Fruit fly (Drosophila melanogaster) whole organism, embryonic: Measurements from ENCODE around the gene tup.

Source experiments
- CG10321 ChIP-seq: fragments of 200-800 bp; sonication (Bioruptor generic); IDR thresholded peaks from 2 replicates; pipeline ENCODE4 v1.3.6; 2022; ENCODE audit warnings: missing biosample characterization, missing genetic modification characterization
- CG10565 ChIP-seq: fragments of 200-800 bp; sonication (Bioruptor generic); optimal IDR thresholded peaks from 3 replicates; lab custom pipeline; 2016; ENCODE audit warnings: missing biosample characterization, mild to moderate bottlenecking, missing genetic modification characterization
- CG11456 ChIP-seq: fragments of 200-800 bp; sonication (Bioruptor generic); IDR thresholded peaks from 3 replicates; pipeline ENCODE4 v1.3.6; 2022; ENCODE audit warnings: missing biosample characterization, missing genetic modification characterization
- CG11696 ChIP-seq: fragments of 200-800 bp; sonication (Bioruptor generic); IDR thresholded peaks from 2 replicates; pipeline ENCODE4 v1.3.6; 2022; ENCODE audit warnings: missing biosample characterization, missing genetic modification characterization
- CG12236 ChIP-seq: fragments of 200-800 bp; sonication (Bioruptor generic); optimal IDR thresholded peaks from 2 replicates; lab custom pipeline; 2016; ENCODE audit warnings: missing biosample characterization, missing genetic modification characterization
- CG12744 ChIP-seq: fragments of 200-800 bp; sonication (Bioruptor generic); optimal IDR thresholded peaks from 2 replicates; lab custom pipeline; 2016; ENCODE audit warnings: missing biosample characterization, missing genetic modification characterization
- CG13123 ChIP-seq: fragments of 200-800 bp; sonication (Bioruptor generic); optimal IDR thresholded peaks from 2 replicates; lab custom pipeline; 2016; ENCODE audit warnings: missing biosample characterization, missing genetic modification characterization
- CG14050 ChIP-seq: fragments of 200-800 bp; sonication (Bioruptor generic); IDR thresholded peaks from 3 replicates; pipeline ENCODE4 v1.3.6; 2022; ENCODE audit warnings: missing biosample characterization, missing genetic modification characterization
- CG14441 ChIP-seq: fragments of 200-800 bp; sonication (Bioruptor generic); IDR thresholded peaks from 2 replicates; pipeline ENCODE4 v1.3.6; 2022; ENCODE audit warnings: missing biosample characterization, missing genetic modification characterization
- CG1647 ChIP-seq: fragments of 200-800 bp; sonication (Bioruptor generic); optimal IDR thresholded peaks from 3 replicates; lab custom pipeline; 2016; ENCODE audit warnings: missing biosample characterization, missing genetic modification characterization
- CG17802 ChIP-seq: fragments of 200-800 bp; sonication (Bioruptor generic); optimal IDR thresholded peaks from 2 replicates; lab custom pipeline; 2018; ENCODE audit warnings: missing biosample characterization, mild to moderate bottlenecking, missing genetic modification characterization, moderate library complexity
- CG18476 ChIP-seq: fragments of 200-800 bp; sonication (Bioruptor generic); optimal IDR thresholded peaks from 2 replicates; lab custom pipeline; 2016; ENCODE audit warnings: missing biosample characterization, mild to moderate bottlenecking, missing genetic modification characterization
- CG31388 ChIP-seq: fragments of 200-800 bp; sonication (Bioruptor generic); optimal IDR thresholded peaks from 2 replicates; lab custom pipeline; 2016; ENCODE audit warnings: missing biosample characterization, missing genetic modification characterization
- CG4730 ChIP-seq: fragments of 200-800 bp; sonication (Bioruptor generic); IDR thresholded peaks from 2 replicates; pipeline ENCODE4 v1.3.6; 2022; ENCODE audit warnings: missing biosample characterization, missing genetic modification characterization
- CG4854 ChIP-seq: fragments of 200-800 bp; sonication (Bioruptor generic); optimal IDR thresholded peaks from 2 replicates; lab custom pipeline; 2016; ENCODE audit warnings: missing biosample characterization, missing genetic modification characterization, inconsistent platforms
- CG6654 ChIP-seq: fragments of 200-800 bp; sonication (Bioruptor generic); optimal IDR thresholded peaks from 2 replicates; lab custom pipeline; 2017; ENCODE audit warnings: missing biosample characterization, mild to moderate bottlenecking, missing genetic modification characterization
- CG6791 ChIP-seq: fragments of 200-800 bp; sonication (Bioruptor generic); IDR thresholded peaks from 3 replicates; pipeline ENCODE4 v1.3.6; 2022; ENCODE audit warnings: missing biosample characterization, missing genetic modification characterization; ENCODE audit not compliant: partially characterized antibody
- CG7987 ChIP-seq: fragments of 200-800 bp; sonication (Bioruptor generic); optimal IDR thresholded peaks from 2 replicates; lab custom pipeline; 2018; ENCODE audit warnings: missing biosample characterization, mild to moderate bottlenecking, missing genetic modification characterization, moderate library complexity
- CG8089 ChIP-seq: fragments of 200-800 bp; sonication (Bioruptor generic); optimal IDR thresholded peaks from 3 replicates; lab custom pipeline; 2016; ENCODE audit warnings: missing biosample characterization, missing genetic modification characterization
- CTCF ChIP-seq: fragments of 200-800 bp; sonication (Bioruptor generic); optimal IDR thresholded peaks from 2 replicates; lab custom pipeline; 2017; ENCODE audit warnings: missing biosample characterization, mild to moderate bottlenecking, missing genetic modification characterization, moderate library complexity
- Dbx ChIP-seq: fragments of 200-800 bp; sonication (Bioruptor generic); IDR thresholded peaks from 3 replicates; pipeline ENCODE4 v1.3.6; 2022; ENCODE audit warnings: missing biosample characterization, missing genetic modification characterization
- Ets65A ChIP-seq: fragments of 200-800 bp; sonication (Bioruptor generic); peaks from one replicate; lab custom pipeline; 2016; ENCODE audit warnings: missing biosample characterization, missing genetic modification characterization
- Hand ChIP-seq: fragments of 200-800 bp; sonication (Bioruptor generic); optimal IDR thresholded peaks from 2 replicates; lab custom pipeline; 2017; ENCODE audit warnings: mild to moderate bottlenecking, missing biosample characterization, missing genetic modification reagents, missing genetic modification characterization
- Hr51 ChIP-seq, 2 experiments: fragments of 200-800 bp; sonication (Bioruptor generic); optimal IDR thresholded peaks; 2 replicates in 1 of 2; 3 replicates in 1 of 2; lab custom pipeline; 2016 to 2018; ENCODE audit warnings: missing biosample characterization in 2 of 2, missing genetic modification characterization in 2 of 2, mild to moderate bottlenecking in 1 of 2, moderate library complexity in 1 of 2
- Jarid2 ChIP-seq: fragments of 200-800 bp; sonication (Bioruptor generic); optimal IDR thresholded peaks from 3 replicates; lab custom pipeline; 2017; ENCODE audit warnings: mild to moderate bottlenecking, missing biosample characterization, missing genetic modification reagents, missing genetic modification characterization
- Mad ChIP-seq: fragments of 200-800 bp; sonication (Bioruptor generic); optimal IDR thresholded peaks from 2 replicates; lab custom pipeline; 2016; ENCODE audit warnings: missing biosample characterization, missing genetic modification characterization
- Meics ChIP-seq: fragments of 200-800 bp; sonication (Bioruptor generic); optimal IDR thresholded peaks from 2 replicates; lab custom pipeline; 2017; ENCODE audit warnings: missing biosample characterization, mild to moderate bottlenecking, missing genetic modification characterization
- Mrtf ChIP-seq: fragments of 200-800 bp; sonication (Bioruptor generic); IDR thresholded peaks from 3 replicates; pipeline ENCODE4 v1.3.6; 2022; ENCODE audit warnings: missing biosample characterization, missing genetic modification characterization
- Nf-YA ChIP-seq: fragments of 200-800 bp; sonication (Bioruptor generic); IDR thresholded peaks from 2 replicates; pipeline ENCODE4 v1.3.6; 2022; ENCODE audit warnings: missing biosample characterization, missing genetic modification characterization
- Trl ChIP-seq, 3 experiments: fragments of >200 bp in 2 of 3; fragments of 200-800 bp in 1 of 3; sonication (Bioruptor generic) in 1 of 3; optimal IDR thresholded peaks; 2 replicates in 1 of 3; 3 replicates in 2 of 3; lab custom pipeline; 2016 to 2017; ENCODE audit warnings: missing biosample characterization in 1 of 3, missing genetic modification characterization in 1 of 3
- aop ChIP-seq: fragments of 200-800 bp; sonication (Bioruptor generic); IDR thresholded peaks from 2 replicates; pipeline ENCODE4 v1.3.6; 2022; ENCODE audit warnings: missing biosample characterization, missing genetic modification characterization
- da ChIP-seq: fragments of 200-800 bp; sonication (Bioruptor generic); optimal IDR thresholded peaks from 2 replicates; lab custom pipeline; 2016; ENCODE audit warnings: missing biosample characterization, missing genetic modification characterization
- gfzf ChIP-seq: fragments of 200-800 bp; sonication (Bioruptor generic); optimal IDR thresholded peaks from 2 replicates; lab custom pipeline; 2016; ENCODE audit warnings: missing biosample characterization, mild to moderate bottlenecking, missing genetic modification characterization, moderate library complexity
- ham ChIP-seq: fragments of 200-800 bp; sonication (Bioruptor generic); IDR thresholded peaks from 2 replicates; pipeline ENCODE4 v1.3.6; 2022; ENCODE audit warnings: missing biosample characterization, missing genetic modification characterization
- hbn ChIP-seq: fragments of 200-800 bp; sonication (Bioruptor generic); IDR thresholded peaks from 2 replicates; pipeline ENCODE4 v1.3.6; 2022; ENCODE audit warnings: missing biosample characterization, missing genetic modification characterization; ENCODE audit not compliant: partially characterized antibody
- jing ChIP-seq: fragments of 200-800 bp; sonication (Bioruptor generic); optimal IDR thresholded peaks from 2 replicates; lab custom pipeline; 2018; ENCODE audit warnings: missing biosample characterization, mild to moderate bottlenecking, missing genetic modification characterization
- kni ChIP-seq: fragments of 200-800 bp; sonication (Bioruptor generic); optimal IDR thresholded peaks from 3 replicates; lab custom pipeline; 2017; ENCODE audit warnings: mild to moderate bottlenecking, missing biosample characterization, missing genetic modification reagents, missing genetic modification characterization
- lab ChIP-seq: fragments of 200-800 bp; sonication (Bioruptor generic); optimal IDR thresholded peaks from 3 replicates; lab custom pipeline; 2017; ENCODE audit warnings: missing biosample characterization, missing genetic modification characterization, mild to moderate bottlenecking, moderate library complexity, missing genetic modification reagents
- pb ChIP-seq: fragments of 200-800 bp; sonication (Bioruptor generic); optimal IDR thresholded peaks from 3 replicates; lab custom pipeline; 2016; ENCODE audit warnings: missing biosample characterization, missing genetic modification characterization
- pfk ChIP-seq: fragments of 200-800 bp; sonication (Bioruptor generic); optimal IDR thresholded peaks from 2 replicates; lab custom pipeline; 2018; ENCODE audit warnings: missing biosample characterization, mild to moderate bottlenecking, missing genetic modification characterization, moderate library complexity
- ranshi ChIP-seq: fragments of 200-800 bp; sonication (Bioruptor generic); IDR thresholded peaks from 2 replicates; pipeline ENCODE4 v1.3.6; 2022; ENCODE audit warnings: missing biosample characterization, missing genetic modification characterization
- run ChIP-seq: fragments of 200-800 bp; sonication (Bioruptor generic); optimal IDR thresholded peaks from 3 replicates; lab custom pipeline; 2018; ENCODE audit warnings: missing biosample characterization, mild to moderate bottlenecking, missing genetic modification characterization
- sqz ChIP-seq: fragments of 200-800 bp; sonication (Bioruptor generic); optimal IDR thresholded peaks from 3 replicates; lab custom pipeline; 2018; ENCODE audit warnings: missing biosample characterization, mild to moderate bottlenecking, missing genetic modification characterization
- ssp ChIP-seq: fragments of 200-800 bp; sonication (Bioruptor generic); IDR thresholded peaks from 2 replicates; pipeline ENCODE4 v1.3.6; 2022; ENCODE audit warnings: missing biosample characterization, missing genetic modification characterization
- stc ChIP-seq: fragments of 200-800 bp; sonication (Bioruptor generic); IDR thresholded peaks from 2 replicates; pipeline ENCODE4 v1.3.6; 2022; ENCODE audit warnings: missing biosample characterization, missing genetic modification characterization
- tup ChIP-seq: fragments of 200-800 bp; sonication (Bioruptor generic); optimal IDR thresholded peaks from 2 replicates; lab custom pipeline; 2016; ENCODE audit warnings: missing biosample characterization, mild to moderate bottlenecking, missing genetic modification characterization, moderate library complexity
- vnd ChIP-seq: fragments of 200-800 bp; sonication (Bioruptor generic); IDR thresholded peaks from 3 replicates; pipeline ENCODE4 v1.3.6; 2022; ENCODE audit warnings: missing biosample characterization, missing genetic modification characterization; ENCODE audit not compliant: partially characterized antibody
- zen2 ChIP-seq: fragments of 200-800 bp; sonication (Bioruptor generic); IDR thresholded peaks from 3 replicates; pipeline ENCODE4 v1.3.6; 2022; ENCODE audit warnings: missing biosample characterization, missing genetic modification characterization; ENCODE audit not compliant: partially characterized antibody

Gene tup

DNA sequence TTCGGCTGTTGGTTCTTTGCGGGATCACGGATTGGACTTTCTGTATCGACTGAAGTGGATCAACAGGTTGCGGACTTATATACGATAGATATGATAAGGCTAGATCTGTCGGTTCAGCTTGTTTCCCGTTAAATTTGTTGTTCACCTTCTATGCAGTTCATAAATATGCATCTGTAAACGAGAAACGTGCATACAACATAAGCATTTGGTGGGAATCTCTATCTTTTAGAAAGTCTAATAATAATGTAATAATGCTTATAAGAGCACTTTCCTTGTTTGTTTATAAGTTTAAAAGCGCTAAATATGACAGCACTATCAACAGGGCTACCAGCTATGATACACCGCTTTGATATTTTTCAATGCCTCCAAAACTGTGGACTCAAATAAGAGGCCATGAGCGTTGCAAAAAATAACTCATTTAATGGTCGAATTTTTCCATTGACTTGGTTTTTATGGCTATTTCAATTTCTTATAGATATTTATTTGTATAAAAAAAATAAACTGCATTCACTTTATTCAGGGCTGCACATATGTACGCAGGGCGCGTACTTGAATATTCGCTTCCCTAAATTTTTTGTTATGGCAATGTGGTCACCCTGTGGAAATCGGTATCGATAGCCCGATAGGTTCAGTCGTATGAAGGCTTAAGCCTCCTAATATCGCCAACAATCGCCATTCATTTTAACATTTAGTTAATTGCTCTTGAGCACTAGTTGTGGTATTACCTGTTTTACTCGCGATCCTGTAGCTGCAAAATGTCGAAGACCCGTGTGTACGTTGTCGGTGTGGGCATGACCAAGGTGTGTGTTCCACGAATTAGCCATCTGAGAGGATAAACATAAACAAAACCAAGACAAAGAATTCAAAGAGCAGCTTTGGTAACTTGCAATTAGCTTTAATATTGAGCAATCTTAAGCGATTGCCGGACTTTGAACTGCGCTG lies 50.2 kb downstream of the tup start, which contains the start of the genes CG17597 and ScpX (continued):
- TF ChIP-seq vnd: peak; percentile 82
- TF ChIP-seq CG11696: no peak
- TF ChIP-seq CG6654 (GFP tag; lab: Kevin White, UChicago): peak; percentile 99
- TF ChIP-seq aop (GFP tag; lab: Robert Waterston, UW): no peak
- no peak for TF ChIP-seq Hand (GFP tag; lab: Kevin White, UChicago)
- TF ChIP-seq Nf-YA (GFP tag; lab: Robert Waterston, UW): no peak
- peak; percentile 51 for TF ChIP-seq sqz (GFP tag; lab: Kevin White, UChicago)
- 0 out of 2 replicates have a peak, but pooled peaks have one; percentile 28 for TF ChIP-seq CG10321 (GFP tag; lab: Robert Waterston, UW)
- TF ChIP-seq Ets65A (GFP tag; lab: Kevin White, UChicago): peak; percentile 93
- TF ChIP-seq ssp (GFP tag; lab: Robert Waterston, UW): peak; percentile 41
- TF ChIP-seq Hr51 (GFP tag; optimal IDR thresholded peaks at IDR 0.05; lab: Kevin White, UChicago): peak; percentile 13 to 58
- peak; percentile 19 for TF ChIP-seq CG31388 (GFP tag; lab: Kevin White, UChicago)
- peak; percentile 81 for TF ChIP-seq zen2 (GFP tag; lab: Robert Waterston, UW)
- no peak for TF ChIP-seq Trl (optimal IDR thresholded peaks at IDR 0.05; lab: Kevin White, UChicago)
- peak; percentile 61 for TF ChIP-seq Trl (GFP tag; optimal IDR thresholded peaks at IDR 0.05; lab: Kevin White, UChicago)
- TF ChIP-seq CG14441 (GFP tag; lab: Robert Waterston, UW): peak; percentile 52; the same call in 1 of the 2 replicates
- 0 out of 3 replicates have a peak, but pooled peaks have one; percentile 16 for TF ChIP-seq Mrtf (GFP tag; lab: Robert Waterston, UW)
- TF ChIP-seq CG11456: 0 out of 3 replicates have a peak, but pooled peaks have one; percentile 59
- no peak for TF ChIP-seq CG13123 (GFP tag; lab: Kevin White, UChicago)
- TF ChIP-seq jing: peak; percentile 31
- peak; percentile 43 for TF ChIP-seq da (GFP tag; lab: Kevin White, UChicago)
- TF ChIP-seq CG17802: peak; percentile 48
- TF ChIP-seq run (tag; lab: Kevin White, UChicago): no peak
- TF ChIP-seq gfzf (GFP tag; lab: Kevin White, UChicago): peak; percentile 13
- peak; percentile 91 for TF ChIP-seq CG6791 (GFP tag; lab: Robert Waterston, UW)
- TF ChIP-seq hbn (GFP tag; lab: Robert Waterston, UW): peak; percentile 76
- TF ChIP-seq CG4730 (GFP tag; lab: Robert Waterston, UW): 0 out of 2 replicates have a peak, but pooled peaks have one; percentile 17
- TF ChIP-seq kni: peak; percentile 61
- TF ChIP-seq CTCF (GFP tag; lab: Kevin White, UChicago): peak; percentile 11
- TF ChIP-seq ham: no peak
- TF ChIP-seq CG12744 (GFP tag; lab: Kevin White, UChicago): no peak
- peak; percentile 16 for TF ChIP-seq pfk
- TF ChIP-seq stc (GFP tag; lab: Robert Waterston, UW): no peak
- TF ChIP-seq CG8089 (GFP tag; lab: Kevin White, UChicago): no peak
- peak; percentile 39 for TF ChIP-seq CG4854
- TF ChIP-seq Mad: peak; percentile 50
- peak; percentile 75 for TF ChIP-seq lab
- no peak for TF ChIP-seq CG7987 (GFP tag; lab: Kevin White, UChicago)
- no peak for TF ChIP-seq CG10565
- TF ChIP-seq Meics (GFP tag; lab: Kevin White, UChicago): peak; percentile 24
- no peak for TF ChIP-seq pb (GFP tag; lab: Kevin White, UChicago)
- peak; percentile 68 for TF ChIP-seq CG18476 (GFP tag; lab: Kevin White, UChicago)
- TF ChIP-seq CG1647 (GFP tag; lab: Kevin White, UChicago): peak; percentile 51
- TF ChIP-seq CG14050 (GFP tag; lab: Robert Waterston, UW): no peak
- TF ChIP-seq tup (GFP tag; lab: Kevin White, UChicago): peak; percentile 37
- TF ChIP-seq Jarid2 (GFP tag; lab: Kevin White, UChicago): no peak
- peak; percentile 28; the same call in 1 of the 2 replicates for TF ChIP-seq ranshi (GFP tag; lab: Robert Waterston, UW)
- TF ChIP-seq CG12236 (GFP tag; lab: Kevin White, UChicago): no peak
- peak; percentile 61; the same call in 2 of the 3 replicates for TF ChIP-seq Dbx
